Fruit fly (Drosophila melanogaster): ENCODE measurements around the gene Las.

Las gene

DNA sequence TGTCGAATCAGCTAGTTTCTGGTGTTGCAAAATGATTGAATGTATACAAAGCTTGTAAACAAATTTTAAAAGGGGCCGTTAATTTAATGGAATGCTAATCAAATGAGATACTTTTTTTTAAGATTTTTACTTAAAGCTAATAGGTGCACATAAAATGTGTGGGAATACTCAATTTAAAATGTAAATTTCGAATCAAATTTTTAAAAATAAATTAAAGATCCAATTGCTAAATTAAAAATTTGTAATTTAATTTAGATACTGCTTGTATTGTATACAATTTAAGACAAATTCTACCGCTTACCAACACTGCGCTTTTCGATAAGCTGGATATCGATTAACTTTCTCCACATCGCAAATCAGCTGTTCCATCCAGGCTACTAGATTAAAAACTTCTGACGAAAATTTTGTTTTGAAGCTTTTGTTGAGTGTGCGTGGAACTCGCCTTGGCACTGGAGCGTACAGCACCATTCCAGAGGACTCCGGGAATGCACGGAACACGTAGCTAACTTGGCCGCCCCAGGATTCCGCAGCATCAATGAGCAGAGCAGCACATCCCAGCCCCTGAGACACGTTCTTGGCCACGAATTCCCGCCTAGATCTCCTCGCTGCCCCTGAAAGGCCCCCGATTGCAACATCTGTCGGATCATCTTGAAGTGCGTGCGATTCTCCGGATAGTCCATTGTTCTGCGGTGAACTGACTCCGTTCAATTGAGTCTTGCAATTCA is 47.9 kb downstream of the Las start, which contains the start of the genes CG5498 and fbl (continued):
- TF ChIP-seq Sry-β (GFP tag; optimal IDR thresholded peaks at IDR 0.05): no peak
- no peak for TF ChIP-seq bbx (GFP tag; IDR thresholded peaks at IDR 0.05; ENCODE audit: partially characterized antibody)
- TF ChIP-seq Sox102F (GFP tag; optimal IDR thresholded peaks at IDR 0.05): peak; percentile 64
- TF ChIP-seq cato (GFP tag; optimal IDR thresholded peaks at IDR 0.05; ENCODE audit: borderline replicate concordance): peak; percentile 47
- peak; percentile 40 for TF ChIP-seq CG9817 (tag; optimal IDR thresholded peaks at IDR 0.05)
- TF ChIP-seq CG8478 (optimal IDR thresholded peaks at IDR 0.05): no peak
- TF ChIP-seq Nf-YC (tag; optimal IDR thresholded peaks at IDR 0.05): peak; percentile 68
- TF ChIP-seq gcm2 (GFP tag; optimal IDR thresholded peaks at IDR 0.05): no peak
- peak; percentile 72 for TF ChIP-seq nmo (GFP tag; optimal IDR thresholded peaks at IDR 0.05)
- peak; percentile 68 for TF ChIP-seq sug (tag; optimal IDR thresholded peaks at IDR 0.05)
- peak; percentile 65 for TF ChIP-seq Fer3 (tag; optimal IDR thresholded peaks at IDR 0.05)
- no peak for TF ChIP-seq Aef1 (GFP tag; IDR thresholded peaks at IDR 0.05)
- TF ChIP-seq CG1647 (GFP tag; optimal IDR thresholded peaks at IDR 0.05): peak; percentile 31
- no peak for TF ChIP-seq CG17612 (GFP tag; IDR thresholded peaks at IDR 0.05)
- TF ChIP-seq grn (GFP tag; optimal IDR thresholded peaks at IDR 0.05): peak; percentile 31
- no peak for TF ChIP-seq pnt (GFP tag; optimal IDR thresholded peaks at IDR 0.05)
- no peak for TF ChIP-seq CG3163 (GFP tag; optimal IDR thresholded peaks at IDR 0.05)
- TF ChIP-seq Ssrp (tag; optimal IDR thresholded peaks at IDR 0.05): peak; percentile 32
- no peak for TF ChIP-seq her (GFP tag; optimal IDR thresholded peaks at IDR 0.05)
- TF ChIP-seq Awh (GFP tag; IDR thresholded peaks at IDR 0.05): no peak
- TF ChIP-seq ranshi (GFP tag; IDR thresholded peaks at IDR 0.05): peak; percentile 29; the same call in 1 of the 2 replicates
- peak; percentile 71 for TF ChIP-seq Meics (GFP tag; optimal IDR thresholded peaks at IDR 0.05)
- TF ChIP-seq CG6683 (GFP tag; optimal IDR thresholded peaks at IDR 0.05): peak; percentile 42
- TF ChIP-seq corto (GFP tag; optimal IDR thresholded peaks at IDR 0.05): peak; percentile 38
- peak; percentile 45 for TF ChIP-seq Deaf1 (tag; optimal IDR thresholded peaks at IDR 0.05)
- TF ChIP-seq CG12219 (GFP tag; optimal IDR thresholded peaks at IDR 0.05): no peak
- no peak for TF ChIP-seq trh (GFP tag; optimal IDR thresholded peaks at IDR 0.05)
- TF ChIP-seq zen (tag; optimal IDR thresholded peaks at IDR 0.05): peak; percentile 34
- peak; percentile 8 for TF ChIP-seq CG4617 (GFP tag; optimal IDR thresholded peaks at IDR 0.05; ENCODE audit: borderline replicate concordance)
- peak; percentile 80; the same call in 2 of the 3 replicates for TF ChIP-seq CG17361 (GFP tag; IDR thresholded peaks at IDR 0.05)
- no peak for TF ChIP-seq TFAM (GFP tag; optimal IDR thresholded peaks at IDR 0.05)
- peak; percentile 82 for TF ChIP-seq sens (GFP tag)
- TF ChIP-seq Lhr (GFP tag; optimal IDR thresholded peaks at IDR 0.05): peak; percentile 43
- TF ChIP-seq slp2 (GFP tag; optimal IDR thresholded peaks at IDR 0.05): no peak
- TF ChIP-seq Six4 (GFP tag; optimal IDR thresholded peaks at IDR 0.05): peak; percentile 30
- TF ChIP-seq ap (GFP tag; IDR thresholded peaks at IDR 0.05): no peak
- no peak for TF ChIP-seq da (GFP tag; optimal IDR thresholded peaks at IDR 0.05)
- TF ChIP-seq hth (optimal IDR thresholded peaks at IDR 0.05): no peak
- no peak for TF ChIP-seq so (GFP tag; IDR thresholded peaks at IDR 0.05)
- TF ChIP-seq CG6813 (GFP tag; optimal IDR thresholded peaks at IDR 0.05): no peak
- TF ChIP-seq Rfx (GFP tag; IDR thresholded peaks at IDR 0.05): peak; percentile 64
- peak; percentile 71 for TF ChIP-seq lbe (GFP tag; optimal IDR thresholded peaks at IDR 0.05)
- TF ChIP-seq CG7928 (GFP tag; optimal IDR thresholded peaks at IDR 0.05): no peak
- TF ChIP-seq CG15011 (GFP tag; optimal IDR thresholded peaks at IDR 0.05): peak; percentile 34
- peak; percentile 37 for TF ChIP-seq fd3F (GFP tag; optimal IDR thresholded peaks at IDR 0.05)
- TF ChIP-seq slbo (GFP tag; IDR thresholded peaks at IDR 0.05): peak; percentile 63; the same call in 1 of the 2 replicates
- no peak for TF ChIP-seq CG10274 (GFP tag; optimal IDR thresholded peaks at IDR 0.05)
- peak; percentile 91 for TF ChIP-seq Myb (GFP tag; optimal IDR thresholded peaks at IDR 0.05)
- peak; percentile 32 for TF ChIP-seq nerfin-1 (tag; optimal IDR thresholded peaks at IDR 0.05)
- no peak for TF ChIP-seq CG12071 (GFP tag; optimal IDR thresholded peaks at IDR 0.05)

Measured in whole organism, embryonic.